Worm (Caenorhabditis elegans) whole organism, midembryonic: ENCODE results near the gene F14H12.17.

ENCODE experiments used
- T22C8.4 ChIP-seq: fragments of 200-800 bp; sonication (Bioruptor generic); IDR thresholded peaks from 2 replicates; pipeline ENCODE4 v1.3.6; 2022; ENCODE audit warnings: missing genetic modification characterization, missing compliant biosample characterization
- cog-1 ChIP-seq: sonication (generic microtip); optimal IDR thresholded peaks from 2 replicates; lab custom pipeline; 2016; ENCODE audit warnings: missing genetic modification characterization, missing compliant biosample characterization
- flt-1 ChIP-seq: fragments of 200-800 bp; sonication (Bioruptor generic); IDR thresholded peaks from 2 replicates; pipeline ENCODE4 v1.3.6; 2022; ENCODE audit warnings: missing genetic modification characterization, missing compliant biosample characterization
- klf-2 ChIP-seq: fragments of 200-800 bp; sonication (Bioruptor generic); conservative IDR thresholded peaks from 2 replicates; pipeline ENCODE4 v1.3.6; 2022; ENCODE audit warnings: missing genetic modification reagents, missing genetic modification characterization, missing compliant biosample characterization
- med-1 ChIP-seq: sonication (generic microtip); optimal IDR thresholded peaks from 2 replicates; lab custom pipeline; 2017; ENCODE audit warnings: missing genetic modification characterization, mild to moderate bottlenecking, missing compliant biosample characterization, antibody characterized with exemption, missing genetic modification reagents; ENCODE audit not compliant: insufficient read depth
- ref-1 ChIP-seq: fragments of 200-800 bp; sonication (Bioruptor generic); conservative IDR thresholded peaks from 2 replicates; pipeline ENCODE4 v1.3.6; 2022; ENCODE audit warnings: missing genetic modification reagents, missing genetic modification characterization, missing compliant biosample characterization
- ztf-23 ChIP-seq: fragments of 200-800 bp; sonication (Bioruptor generic); IDR thresholded peaks from 2 replicates; pipeline ENCODE4 v1.3.6; 2022; ENCODE audit warnings: missing genetic modification reagents, missing genetic modification characterization, missing compliant biosample characterization
- ztf-29 ChIP-seq: fragments of 200-800 bp; sonication (Bioruptor generic); IDR thresholded peaks from 2 replicates; pipeline ENCODE4 v1.3.6; 2022; ENCODE audit warnings: missing genetic modification reagents, missing genetic modification characterization, missing compliant biosample characterization

DNA sequence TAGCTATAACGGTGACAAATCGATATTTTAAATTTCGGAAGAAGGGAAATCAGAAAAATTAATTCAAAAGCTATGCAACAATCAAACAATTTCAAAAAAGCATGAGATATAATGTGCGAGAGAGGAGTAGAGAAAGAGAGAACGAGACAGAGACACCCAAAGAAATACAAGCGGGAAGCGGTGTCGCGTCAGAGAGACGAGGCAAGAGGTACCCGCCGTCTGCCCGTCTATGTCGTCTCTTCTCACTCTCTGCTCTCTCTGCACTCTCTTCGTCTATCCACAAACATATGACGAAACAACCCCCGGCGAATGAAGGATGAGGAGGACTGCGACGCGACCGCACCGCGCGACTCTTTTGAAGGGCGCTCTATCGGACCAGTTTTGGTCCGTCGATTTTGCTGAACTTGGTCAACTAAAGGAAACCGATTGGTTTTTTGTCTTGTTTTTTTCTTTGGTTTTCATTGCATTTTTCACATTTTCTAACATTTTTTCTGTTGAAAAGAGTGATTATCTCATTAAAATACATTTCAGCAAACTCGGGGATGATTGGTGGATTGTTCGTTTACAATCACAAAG lies 25.8 kb upstream of the F14H12.17 start, which contains the start of gene dpy-23:
- TF ChIP-seq ztf-23: no peak
- no peak for TF ChIP-seq klf-2 (GFP tag; lab: Robert Waterston, UW)
- TF ChIP-seq cog-1: peak; percentile 91
- 0 out of 2 replicates have a peak, but pooled peaks have one; percentile 46 for TF ChIP-seq flt-1
- TF ChIP-seq ref-1 (GFP tag; lab: Robert Waterston, UW): no peak
- no peak for TF ChIP-seq ztf-29 (GFP tag; lab: Robert Waterston, UW)
- TF ChIP-seq med-1 (GFP tag; lab: Kevin White, UChicago): no peak
- TF ChIP-seq T22C8.4: no peak
